Fruit fly (Drosophila melanogaster): Measurements from ENCODE around the gene Tsen54.
A peak's percentile ranks its signal among the peaks of the same experiment; 100 is the strongest.

Gene Tsen54

dm6 chr3L:12193485-12193884, 12.3 kb downstream of the Tsen54 start, which contains the start of gene thoc6:
thoc6 (minus strand) TSS chr3L:12193688.
- TF ChIP-seq ovo (GFP tag; optimal IDR thresholded peaks at IDR 0.05) (no peak), CG7045 (GFP tag; optimal IDR thresholded peaks at IDR 0.05) (no peak), bab1 (GFP tag; optimal IDR thresholded peaks at IDR 0.05) (peak; percentile 49), kay (GFP tag; ENCODE audit: borderline replicate concordance) (peak; percentile 62), CG1620 (GFP tag; optimal IDR thresholded peaks at IDR 0.05) (no peak), Crg-1 (GFP tag; optimal IDR thresholded peaks at IDR 0.05) (no peak), CG5204 (GFP tag; optimal IDR thresholded peaks at IDR 0.05) (no peak), Hr96 (GFP tag; optimal IDR thresholded peaks at IDR 0.05) (no peak), pad (GFP tag; optimal IDR thresholded peaks at IDR 0.05) (no peak)

DNA sequence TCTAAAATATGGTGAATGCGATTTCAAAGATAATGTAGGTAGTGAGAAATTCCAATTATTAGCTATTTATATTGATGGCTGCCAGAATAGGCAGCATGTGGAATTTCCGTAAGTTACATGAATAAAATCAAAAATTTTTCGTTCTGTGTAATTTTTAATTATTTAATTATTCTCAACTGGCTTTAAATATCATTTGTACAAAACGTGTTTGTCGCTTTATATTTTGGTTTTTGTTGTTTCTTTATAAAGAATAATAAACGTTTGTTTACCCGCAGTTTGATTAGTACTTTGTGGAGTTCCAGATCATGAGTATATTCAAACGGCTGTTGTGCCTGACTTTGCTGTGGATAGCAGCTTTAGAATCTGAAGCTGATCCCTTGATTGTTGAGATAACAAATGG, 15.4 kb downstream of the Tsen54 start, which contains the start of gene Est-P:
TSS of gene Est-P (plus strand) at position 301 of the 400 bp plus-strand sequence.
- no peak for TF ChIP-seq toe (GFP tag; optimal IDR thresholded peaks at IDR 0.05)
- no peak for TF ChIP-seq Clk (GFP tag; optimal IDR thresholded peaks at IDR 0.05)
- no peak for TF ChIP-seq kay (GFP tag; ENCODE audit: borderline replicate concordance)
- no peak for TF ChIP-seq CG7101 (tag; optimal IDR thresholded peaks at IDR 0.05)

DNA sequence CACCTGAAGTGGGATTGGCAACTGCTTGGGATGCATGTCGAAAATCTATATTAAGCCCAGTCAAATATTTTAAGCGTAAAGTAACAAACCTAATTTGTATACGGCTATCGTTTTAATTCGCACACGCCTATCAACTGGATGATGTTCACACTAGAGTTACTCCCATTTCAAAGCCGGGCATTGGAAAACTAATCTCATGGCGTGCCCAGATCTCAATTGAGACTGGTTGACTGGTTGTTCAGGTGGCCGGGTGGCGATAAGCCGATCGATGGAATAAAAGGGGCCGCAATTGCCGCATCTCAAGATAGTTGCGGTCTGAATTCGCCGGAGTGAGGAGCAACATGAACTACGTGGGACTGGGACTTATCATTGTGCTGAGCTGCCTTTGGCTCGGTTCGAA, 17.3 kb downstream of the Tsen54 start, which contains the start of gene Est-6:
TSS of gene Est-6 (plus strand) at position 301 of the 400 bp plus-strand sequence.
- TF ChIP-seq Mnt (GFP tag; optimal IDR thresholded peaks at IDR 0.05) (no peak), kay (GFP tag; ENCODE audit: borderline replicate concordance) (peak; percentile 14)

DNA sequence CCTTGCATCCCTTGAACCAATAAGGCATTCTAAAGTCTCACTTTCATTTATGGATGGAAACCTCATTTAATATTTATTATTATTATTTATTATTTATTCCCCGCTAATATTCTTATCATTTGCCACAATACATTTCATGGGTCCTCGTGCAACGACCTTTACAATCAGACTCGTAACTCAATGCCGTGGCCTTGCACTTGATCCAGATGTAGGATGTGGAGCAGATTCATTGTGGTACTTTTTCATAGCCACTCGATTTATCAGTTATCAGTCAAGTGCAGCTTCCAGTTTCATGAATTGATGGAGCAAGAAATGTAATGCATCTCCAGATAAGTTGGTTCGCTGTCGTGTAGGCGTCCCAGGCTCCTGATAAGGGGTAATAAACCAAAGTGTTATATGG, 20.5 kb downstream of the Tsen54 start:
- TF ChIP-seq CG7045 (GFP tag; optimal IDR thresholded peaks at IDR 0.05) (no peak), Hr96 (GFP tag; optimal IDR thresholded peaks at IDR 0.05) (no peak), toe (GFP tag; optimal IDR thresholded peaks at IDR 0.05) (no peak), kay (GFP tag; ENCODE audit: borderline replicate concordance) (no peak), CG7101 (tag; optimal IDR thresholded peaks at IDR 0.05) (no peak), CG11617 (GFP tag; optimal IDR thresholded peaks at IDR 0.05) (no peak), CG12768 (GFP tag; optimal IDR thresholded peaks at IDR 0.05) (no peak), Mnt (GFP tag; optimal IDR thresholded peaks at IDR 0.05) (no peak)

dm6 chr3L:12184564-12185034, 21.2 kb downstream of the Tsen54 start, which contains the start of gene Miox:
Miox (plus strand) TSS chr3L:12184984.
- TF ChIP-seq tj (GFP tag; optimal IDR thresholded peaks at IDR 0.05) (no peak), cic (GFP tag; optimal IDR thresholded peaks at IDR 0.05) (peak; percentile 85), pad (GFP tag; optimal IDR thresholded peaks at IDR 0.05) (peak; percentile 22)

DNA sequence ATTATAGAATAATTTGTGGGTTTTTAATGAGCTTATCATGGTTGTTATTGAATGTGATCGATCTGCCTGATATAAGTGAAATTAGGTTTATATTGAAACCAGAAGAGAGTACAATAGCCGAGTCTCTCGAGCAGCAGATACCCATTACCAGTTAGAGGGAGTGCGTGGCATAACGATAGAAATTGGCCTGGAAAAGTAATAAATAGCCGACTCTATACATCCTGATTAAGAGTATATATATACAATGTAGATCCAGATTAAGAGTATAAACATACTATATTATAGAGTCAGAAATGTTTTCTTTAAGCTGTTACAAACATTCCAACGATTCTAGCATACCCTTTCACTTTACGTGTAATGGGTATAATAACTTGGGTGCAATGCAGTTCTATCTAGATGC, 21.9 kb downstream of the Tsen54 start:
- TF ChIP-seq Mnt (GFP tag; optimal IDR thresholded peaks at IDR 0.05) = no peak
- TF ChIP-seq Clk (GFP tag; optimal IDR thresholded peaks at IDR 0.05) = no peak
- TF ChIP-seq cic (GFP tag; optimal IDR thresholded peaks at IDR 0.05) = no peak
- no peak for TF ChIP-seq CG12768 (GFP tag; optimal IDR thresholded peaks at IDR 0.05)
- TF ChIP-seq kay (GFP tag; ENCODE audit: borderline replicate concordance) = no peak
- TF ChIP-seq bab1 (GFP tag; optimal IDR thresholded peaks at IDR 0.05) = no peak
- TF ChIP-seq CG11617 (GFP tag; optimal IDR thresholded peaks at IDR 0.05) = peak; percentile 5
- TF ChIP-seq CG5204 (GFP tag; optimal IDR thresholded peaks at IDR 0.05) = peak; percentile 53
- no peak for TF ChIP-seq CG33017 (tag; optimal IDR thresholded peaks at IDR 0.05)
- TF ChIP-seq ovo (GFP tag; optimal IDR thresholded peaks at IDR 0.05) = no peak
- TF ChIP-seq Crg-1 (GFP tag; optimal IDR thresholded peaks at IDR 0.05) = no peak
- TF ChIP-seq pad (GFP tag; optimal IDR thresholded peaks at IDR 0.05) = no peak
- TF ChIP-seq cnc (optimal IDR thresholded peaks at IDR 0.05) = no peak
- no peak for TF ChIP-seq tj (GFP tag; optimal IDR thresholded peaks at IDR 0.05)
- no peak for TF ChIP-seq CG7045 (GFP tag; optimal IDR thresholded peaks at IDR 0.05)
- no peak for TF ChIP-seq toe (GFP tag; optimal IDR thresholded peaks at IDR 0.05)
- TF ChIP-seq CG14711 (tag; optimal IDR thresholded peaks at IDR 0.05) = no peak
- no peak for TF ChIP-seq Hr96 (GFP tag; optimal IDR thresholded peaks at IDR 0.05)
- no peak for TF ChIP-seq CG1620 (GFP tag; optimal IDR thresholded peaks at IDR 0.05)
- TF ChIP-seq CG7101 (tag; optimal IDR thresholded peaks at IDR 0.05) = peak; percentile 28

dm6 chr3L:12178847-12179437, 26.9 kb downstream of the Tsen54 start:
- TF ChIP-seq cic (GFP tag; optimal IDR thresholded peaks at IDR 0.05) (peak; percentile 60), CG11617 (GFP tag; optimal IDR thresholded peaks at IDR 0.05) (peak; percentile 43), CG1620 (GFP tag; optimal IDR thresholded peaks at IDR 0.05) (no peak), pad (GFP tag; optimal IDR thresholded peaks at IDR 0.05) (no peak), toe (GFP tag; optimal IDR thresholded peaks at IDR 0.05) (peak; percentile 32), ovo (GFP tag; optimal IDR thresholded peaks at IDR 0.05) (peak; percentile 94), CG12768 (GFP tag; optimal IDR thresholded peaks at IDR 0.05) (no peak), bab1 (GFP tag; optimal IDR thresholded peaks at IDR 0.05) (peak; percentile 29), CG33017 (tag; optimal IDR thresholded peaks at IDR 0.05) (peak; percentile 15), CG7045 (GFP tag; optimal IDR thresholded peaks at IDR 0.05) (peak; percentile 26), tj (GFP tag; optimal IDR thresholded peaks at IDR 0.05) (no peak)

Measured in whole organism, adult.